Fruit fly (Drosophila melanogaster) whole organism, embryonic: ENCODE data around the gene Atg2.

ENCODE experiments used
- Abd-B ChIP-seq: fragments of 200-800 bp; sonication (Bioruptor generic); optimal IDR thresholded peaks from 2 replicates; lab custom pipeline; 2018; ENCODE audit warnings: missing biosample characterization, mild to moderate bottlenecking, missing genetic modification characterization, moderate library complexity
- Bteb2 ChIP-seq: fragments of 200-800 bp; sonication (Bioruptor generic); optimal IDR thresholded peaks from 2 replicates; lab custom pipeline; 2016; ENCODE audit warnings: missing biosample characterization, missing genetic modification characterization
- CG10147 ChIP-seq: fragments of 200-800 bp; sonication (Bioruptor generic); optimal IDR thresholded peaks from 2 replicates; lab custom pipeline; 2019; ENCODE audit warnings: missing biosample characterization, mild to moderate bottlenecking, missing genetic modification characterization, moderate library complexity
- CG1024 ChIP-seq: fragments of 200-800 bp; sonication (Bioruptor generic); IDR thresholded peaks from 2 replicates; pipeline ENCODE4 v1.3.6; 2022; ENCODE audit warnings: missing biosample characterization, missing genetic modification characterization
- CG10321 ChIP-seq: fragments of 200-800 bp; sonication (Bioruptor generic); IDR thresholded peaks from 2 replicates; pipeline ENCODE4 v1.3.6; 2022; ENCODE audit warnings: missing biosample characterization, missing genetic modification characterization
- CG11560 ChIP-seq: fragments of 200-800 bp; sonication (Bioruptor generic); IDR thresholded peaks from 3 replicates; pipeline ENCODE4 v1.3.6; 2022; ENCODE audit warnings: missing biosample characterization, missing genetic modification characterization
- CG12659 ChIP-seq: fragments of 200-800 bp; sonication (Bioruptor generic); optimal IDR thresholded peaks from 3 replicates; lab custom pipeline; 2017; ENCODE audit warnings: mild to moderate bottlenecking, missing biosample characterization, missing genetic modification reagents, missing genetic modification characterization
- CG14860 ChIP-seq: fragments of 200-800 bp; sonication (Bioruptor generic); IDR thresholded peaks from 3 replicates; pipeline ENCODE4 v1.3.6; 2022; ENCODE audit warnings: missing biosample characterization, missing genetic modification characterization; ENCODE audit not compliant: partially characterized antibody
- CG15514 ChIP-seq: fragments of 200-800 bp; sonication (Bioruptor generic); optimal IDR thresholded peaks from 3 replicates; lab custom pipeline; 2017; ENCODE audit warnings: missing biosample characterization, missing genetic modification characterization, mild to moderate bottlenecking, moderate library complexity, missing genetic modification reagents
- CG16813 ChIP-seq: fragments of 200-800 bp; sonication (Bioruptor generic); IDR thresholded peaks from 3 replicates; pipeline ENCODE4 v1.3.6; 2022; ENCODE audit warnings: missing biosample characterization, missing genetic modification characterization; ENCODE audit not compliant: partially characterized antibody
- CG16863 ChIP-seq: fragments of 200-800 bp; sonication (Bioruptor generic); optimal IDR thresholded peaks from 3 replicates; lab custom pipeline; 2016; ENCODE audit warnings: missing biosample characterization, missing genetic modification characterization
- CG17361 ChIP-seq: fragments of 200-800 bp; sonication (Bioruptor generic); IDR thresholded peaks from 3 replicates; pipeline ENCODE4 v1.3.6; 2022; ENCODE audit warnings: missing biosample characterization, missing genetic modification characterization
- CG17568 ChIP-seq: fragments of 200-800 bp; sonication (Bioruptor generic); optimal IDR thresholded peaks from 2 replicates; lab custom pipeline; 2018; ENCODE audit warnings: missing biosample characterization, mild to moderate bottlenecking, missing genetic modification characterization, moderate library complexity
- CG2129 ChIP-seq: fragments of 200-800 bp; sonication (Bioruptor generic); IDR thresholded peaks from 2 replicates; pipeline ENCODE4 v1.3.6; 2022; ENCODE audit warnings: missing biosample characterization, missing genetic modification characterization; ENCODE audit not compliant: partially characterized antibody
- CG2202 ChIP-seq: fragments of 200-800 bp; sonication (Bioruptor generic); optimal IDR thresholded peaks from 2 replicates; lab custom pipeline; 2018; ENCODE audit warnings: missing biosample characterization, mild to moderate bottlenecking, missing genetic modification characterization
- CG2678 ChIP-seq: fragments of 200-800 bp; sonication (Bioruptor generic); optimal IDR thresholded peaks from 3 replicates; lab custom pipeline; 2019; ENCODE audit warnings: missing biosample characterization, mild to moderate bottlenecking, missing genetic modification characterization, moderate library complexity
- CG3163 ChIP-seq: fragments of 200-800 bp; sonication (Bioruptor generic); optimal IDR thresholded peaks from 3 replicates; lab custom pipeline; 2016; ENCODE audit warnings: missing biosample characterization, missing genetic modification characterization
- CG4424 ChIP-seq: fragments of 200-800 bp; sonication (Bioruptor generic); optimal IDR thresholded peaks from 3 replicates; lab custom pipeline; 2016; ENCODE audit warnings: missing biosample characterization, missing genetic modification characterization
- CG4707 ChIP-seq: fragments of 200-800 bp; sonication (Bioruptor generic); optimal IDR thresholded peaks from 2 replicates; lab custom pipeline; 2018; ENCODE audit warnings: missing biosample characterization, mild to moderate bottlenecking, missing genetic modification characterization, moderate library complexity
- CG5245 ChIP-seq: fragments of 200-800 bp; sonication (Bioruptor generic); optimal IDR thresholded peaks from 3 replicates; lab custom pipeline; 2016; ENCODE audit warnings: missing biosample characterization, missing genetic modification characterization
- CG9932 ChIP-seq: fragments of 200-800 bp; sonication (Bioruptor generic); IDR thresholded peaks from 2 replicates; pipeline ENCODE4 v1.3.6; 2022; ENCODE audit warnings: missing biosample characterization, missing genetic modification characterization
- CrebB ChIP-seq: fragments of 200-800 bp; sonication (Bioruptor generic); optimal IDR thresholded peaks from 3 replicates; lab custom pipeline; 2018; ENCODE audit warnings: missing biosample characterization, mild to moderate bottlenecking, missing genetic modification characterization
- D19A ChIP-seq: fragments of 200-800 bp; optimal IDR thresholded peaks from 3 replicates; lab custom pipeline; 2019; ENCODE audit warnings: missing biosample characterization, mild to moderate bottlenecking, missing genetic modification characterization, moderate library complexity
- Dbx ChIP-seq: fragments of 200-800 bp; sonication (Bioruptor generic); IDR thresholded peaks from 3 replicates; pipeline ENCODE4 v1.3.6; 2022; ENCODE audit warnings: missing biosample characterization, missing genetic modification characterization
- HmgZ ChIP-seq: fragments of 200-800 bp; sonication (Bioruptor generic); optimal IDR thresholded peaks from 2 replicates; lab custom pipeline; 2018; ENCODE audit warnings: missing biosample characterization, mild to moderate bottlenecking, missing genetic modification characterization
- Lim3 ChIP-seq: fragments of 200-800 bp; sonication (Bioruptor generic); IDR thresholded peaks from 2 replicates; pipeline ENCODE4 v1.3.6; 2022; ENCODE audit warnings: missing biosample characterization, missing genetic modification characterization
- Med ChIP-seq: fragments of 200-800 bp; sonication (Bioruptor generic); peaks from one replicate; lab custom pipeline; 2016; ENCODE audit warnings: missing biosample characterization, missing genetic modification characterization, mild to moderate bottlenecking, inconsistent platforms, moderate library complexity
- Sox102F ChIP-seq: fragments of 200-800 bp; sonication (Bioruptor generic); optimal IDR thresholded peaks from 2 replicates; lab custom pipeline; 2018; ENCODE audit warnings: missing biosample characterization, mild to moderate bottlenecking, missing genetic modification characterization, moderate library complexity
- TFAM ChIP-seq: fragments of 200-800 bp; sonication (Bioruptor generic); optimal IDR thresholded peaks from 2 replicates; lab custom pipeline; 2017; ENCODE audit warnings: missing biosample characterization, missing genetic modification characterization, inconsistent platforms
- abd-A ChIP-seq: fragments of 200-800 bp; sonication (Bioruptor generic); optimal IDR thresholded peaks from 3 replicates; lab custom pipeline; 2019; ENCODE audit warnings: missing biosample characterization, mild to moderate bottlenecking, missing genetic modification characterization, moderate library complexity
- ap ChIP-seq: fragments of 200-800 bp; sonication (Bioruptor generic); IDR thresholded peaks from 2 replicates; pipeline ENCODE4 v1.3.6; 2022; ENCODE audit warnings: missing biosample characterization, missing genetic modification characterization
- bab2 ChIP-seq: fragments of 200-800 bp; sonication (Bioruptor generic); optimal IDR thresholded peaks from 2 replicates; lab custom pipeline; 2016; ENCODE audit warnings: missing biosample characterization, missing genetic modification characterization
- cad ChIP-seq: fragments of >200 bp; optimal IDR thresholded peaks from 2 replicates; lab custom pipeline; 2017; ENCODE audit warnings: missing biosample characterization, missing genetic modification characterization
- cg ChIP-seq: fragments of 200-800 bp; sonication (Bioruptor generic); optimal IDR thresholded peaks from 3 replicates; lab custom pipeline; 2019; ENCODE audit warnings: missing biosample characterization, mild to moderate bottlenecking, missing genetic modification characterization, moderate library complexity
- disco-r ChIP-seq: fragments of 200-800 bp; sonication (Bioruptor generic); optimal IDR thresholded peaks from 2 replicates; lab custom pipeline; 2016; ENCODE audit warnings: missing biosample characterization, missing genetic modification characterization
- emc ChIP-seq: fragments of 200-800 bp; sonication (Bioruptor generic); optimal IDR thresholded peaks from 2 replicates; lab custom pipeline; 2016; ENCODE audit warnings: missing biosample characterization, missing genetic modification characterization
- fd64A ChIP-seq: fragments of 200-800 bp; sonication (Bioruptor generic); optimal IDR thresholded peaks from 3 replicates; lab custom pipeline; 2018; ENCODE audit warnings: missing biosample characterization, mild to moderate bottlenecking, missing genetic modification characterization
- gem ChIP-seq: fragments of 200-800 bp; sonication (Bioruptor generic); optimal IDR thresholded peaks from 2 replicates; lab custom pipeline; 2019; ENCODE audit warnings: missing biosample characterization, mild to moderate bottlenecking, missing genetic modification characterization, moderate library complexity
- hkb ChIP-seq, 2 experiments: fragments of 200-800 bp in 1 of 2; fragments of >200 bp in 1 of 2; sonication (Bioruptor generic) in 1 of 2; IDR thresholded peaks in 1 of 2; optimal IDR thresholded peaks in 1 of 2; 2 replicates each; pipeline versions ENCODE4 v1.3.6 to Lab custom; 2017 to 2022; ENCODE audit warnings: missing biosample characterization in 1 of 2, missing genetic modification characterization in 1 of 2
- lab ChIP-seq: fragments of 200-800 bp; sonication (Bioruptor generic); optimal IDR thresholded peaks from 3 replicates; lab custom pipeline; 2017; ENCODE audit warnings: missing biosample characterization, missing genetic modification characterization, mild to moderate bottlenecking, moderate library complexity, missing genetic modification reagents
- phol ChIP-seq: fragments of 200-800 bp; sonication (Bioruptor generic); optimal IDR thresholded peaks from 3 replicates; lab custom pipeline; 2018; ENCODE audit warnings: missing biosample characterization, mild to moderate bottlenecking, missing genetic modification characterization, moderate library complexity
- pnt ChIP-seq: fragments of 200-800 bp; sonication (Bioruptor generic); optimal IDR thresholded peaks from 3 replicates; lab custom pipeline; 2016; ENCODE audit warnings: missing biosample characterization, missing genetic modification characterization
- repo ChIP-seq: fragments of 200-800 bp; sonication (Bioruptor generic); optimal IDR thresholded peaks from 2 replicates; lab custom pipeline; 2016; ENCODE audit warnings: missing biosample characterization, missing genetic modification characterization
- salm ChIP-seq: fragments of 200-800 bp; sonication (Bioruptor generic); optimal IDR thresholded peaks from 2 replicates; lab custom pipeline; 2018; ENCODE audit warnings: missing biosample characterization, mild to moderate bottlenecking, missing genetic modification characterization
- schlank ChIP-seq: fragments of 200-800 bp; sonication (Bioruptor generic); optimal IDR thresholded peaks from 2 replicates; lab custom pipeline; 2018; ENCODE audit warnings: missing biosample characterization, mild to moderate bottlenecking, missing genetic modification characterization
- sens ChIP-seq: fragments of 200-800 bp; sonication (Bioruptor generic); peaks from one replicate; lab custom pipeline; 2016; ENCODE audit warnings: missing biosample characterization, missing genetic modification characterization
- seq ChIP-seq: fragments of 200-800 bp; sonication (Bioruptor generic); IDR thresholded peaks from 2 replicates; pipeline ENCODE4 v1.3.6; 2022; ENCODE audit warnings: missing biosample characterization, missing genetic modification characterization
- sug ChIP-seq: fragments of 200-800 bp; optimal IDR thresholded peaks from 2 replicates; lab custom pipeline; 2019; ENCODE audit warnings: missing biosample characterization, mild to moderate bottlenecking, missing genetic modification characterization, moderate library complexity
- ttk ChIP-seq: fragments of 200-800 bp; sonication (Bioruptor generic); IDR thresholded peaks from 2 replicates; pipeline ENCODE4 v2.1.2; 2022; ENCODE audit warnings: missing biosample characterization, missing genetic modification characterization
- twi ChIP-seq: fragments of 200-800 bp; optimal IDR thresholded peaks from 2 replicates; lab custom pipeline; 2019; ENCODE audit warnings: missing biosample characterization, mild to moderate bottlenecking, missing genetic modification characterization, moderate library complexity

Gene Atg2

DNA sequence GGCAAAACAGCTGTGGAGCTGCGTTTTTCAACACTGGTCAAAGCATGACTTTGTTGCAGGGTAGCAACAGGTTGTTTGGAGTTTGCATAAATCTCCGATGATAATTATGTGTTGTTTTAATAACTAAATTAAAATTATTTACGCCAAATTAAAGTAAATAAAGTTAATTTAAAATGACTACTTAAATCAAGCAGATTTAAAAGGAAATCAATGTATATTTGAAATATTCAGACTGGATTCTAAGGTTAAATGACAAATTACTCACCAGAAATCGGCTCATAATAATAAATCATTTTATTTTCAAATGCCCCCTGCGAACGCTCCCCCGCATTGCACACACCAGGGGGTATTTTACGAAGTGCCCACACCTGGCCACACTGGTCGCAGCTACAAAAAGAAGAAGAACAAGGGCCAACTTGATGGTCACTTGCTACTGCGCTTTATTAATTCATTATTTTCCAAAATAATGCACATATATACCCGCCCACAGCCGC, at the start of gene Atg2, which contains the start of gene CG12093 (continued):
- TF ChIP-seq salm (tag; lab: Kevin White, UChicago) (peak; percentile 88), CG16863 (GFP tag; lab: Kevin White, UChicago) (peak; percentile 73), Dbx (peak; percentile 94), fd64A (no peak), Bteb2 (GFP tag; lab: Kevin White, UChicago) (peak; percentile 88), phol (tag; lab: Kevin White, UChicago) (peak; percentile 92), CG12659 (peak; percentile 96), CG1024 (GFP tag; lab: Robert Waterston, UW) (peak; percentile 71), Med (peak; percentile 95), pnt (GFP tag; lab: Kevin White, UChicago) (peak; percentile 62), CG2202 (tag; lab: Kevin White, UChicago) (peak; percentile 73), sug (tag; lab: Kevin White, UChicago) (peak; percentile 100), CG4707 (peak; percentile 62), emc (peak; percentile 52), CG9932 (GFP tag; lab: Robert Waterston, UW) (peak; percentile 98), CG10147 (GFP tag; lab: Kevin White, UChicago) (peak; percentile 83), CG14860 (GFP tag; lab: Robert Waterston, UW) (no peak), Abd-B (peak; percentile 96), CG15514 (GFP tag; lab: Kevin White, UChicago) (peak; percentile 72), cad (GFP tag; lab: Kevin White, UChicago) (no peak), schlank (tag; lab: Kevin White, UChicago) (peak; percentile 82), D19A (tag; lab: Kevin White, UChicago) (peak; percentile 78), CG5245 (GFP tag; lab: Kevin White, UChicago) (peak; percentile 79), CG4424 (GFP tag; lab: Kevin White, UChicago) (peak; percentile 92), CrebB (tag; lab: Kevin White, UChicago) (peak; percentile 85), repo (peak; percentile 42), hkb (optimal IDR thresholded peaks at IDR 0.05; lab: Kevin White, UChicago) (no peak), hkb (GFP tag; IDR thresholded peaks at IDR 0.05; lab: Robert Waterston, UW) (peak; percentile 82), ap (GFP tag; lab: Robert Waterston, UW) (peak; percentile 92), Lim3 (GFP tag; lab: Robert Waterston, UW) (peak; percentile 86), bab2 (GFP tag; lab: Kevin White, UChicago) (peak; percentile 80), cg (no peak), CG11560 (tag; lab: Robert Waterston, UW) (peak; percentile 78), HmgZ (tag; lab: Kevin White, UChicago) (peak; percentile 93), ttk (GFP tag; lab: Robert Waterston, UW) (peak; percentile 92), seq (GFP tag; lab: Robert Waterston, UW) (peak; percentile 91), abd-A (tag; lab: Kevin White, UChicago) (no peak), Sox102F (GFP tag; lab: Kevin White, UChicago) (peak; percentile 95), lab (GFP tag; lab: Kevin White, UChicago) (peak; percentile 93), CG3163 (GFP tag; lab: Kevin White, UChicago) (peak; percentile 40), CG17361 (GFP tag; lab: Robert Waterston, UW) (peak; percentile 98), disco-r (peak; percentile 17), TFAM (peak; percentile 45), CG16813 (GFP tag; lab: Robert Waterston, UW) (no peak), CG2129 (GFP tag; lab: Robert Waterston, UW) (no peak), CG2678 (tag; lab: Kevin White, UChicago) (peak; percentile 92), sens (GFP tag; lab: Kevin White, UChicago) (peak; percentile 97), CG17568 (GFP tag; lab: Kevin White, UChicago) (no peak), CG10321 (GFP tag; lab: Robert Waterston, UW) (peak; percentile 51; the same call in 1 of the 2 replicates), twi (peak; percentile 89), gem (tag; lab: Kevin White, UChicago) (peak; percentile 97)
